Fruit fly (Drosophila melanogaster): ENCODE measurements around the gene Dad.

Dad gene

dm6 chr3R:17053415-17054177 is at the start of gene Dad (continued):
- TF ChIP-seq CG7987 (GFP tag; optimal IDR thresholded peaks at IDR 0.05) (peak; percentile 67), nerfin-2 (GFP tag; IDR thresholded peaks at IDR 0.05; ENCODE audit: partially characterized antibody) (no peak), CG15514 (GFP tag; optimal IDR thresholded peaks at IDR 0.05) (peak; percentile 24), CG9932 (GFP tag; IDR thresholded peaks at IDR 0.05) (no peak), CG14710 (tag; optimal IDR thresholded peaks at IDR 0.05) (no peak), Doc2 (GFP tag; IDR thresholded peaks at IDR 0.05) (no peak), CG31365 (tag; optimal IDR thresholded peaks at IDR 0.05) (peak; percentile 36), hbn (GFP tag; IDR thresholded peaks at IDR 0.05; ENCODE audit: partially characterized antibody) (peak; percentile 16; the same call in 1 of the 2 replicates), nmo (GFP tag; optimal IDR thresholded peaks at IDR 0.05) (no peak), CG7963 (GFP tag; IDR thresholded peaks at IDR 0.05; ENCODE audit: partially characterized antibody) (no peak), oc (tag; optimal IDR thresholded peaks at IDR 0.05) (no peak), phol (tag; optimal IDR thresholded peaks at IDR 0.05) (no peak), CG30403 (GFP tag; optimal IDR thresholded peaks at IDR 0.05) (no peak), Asciz (GFP tag; optimal IDR thresholded peaks at IDR 0.05) (no peak), ci (GFP tag; IDR thresholded peaks at IDR 0.05) (peak; percentile 46; the same call in 1 of the 3 replicates), CG43689 (GFP tag; IDR thresholded peaks at IDR 0.05) (no peak), Oaz (GFP tag; IDR thresholded peaks at IDR 0.05) (no peak), CG4617 (GFP tag; optimal IDR thresholded peaks at IDR 0.05; ENCODE audit: borderline replicate concordance) (no peak), pros (GFP tag; optimal IDR thresholded peaks at IDR 0.05) (peak; percentile 58), Jarid2 (GFP tag; optimal IDR thresholded peaks at IDR 0.05) (peak; percentile 94), CG12104 (GFP tag; optimal IDR thresholded peaks at IDR 0.05) (no peak), Mes4 (GFP tag; optimal IDR thresholded peaks at IDR 0.05) (no peak), CrebB (tag; optimal IDR thresholded peaks at IDR 0.05) (no peak), Adf1 (GFP tag; IDR thresholded peaks at IDR 0.05) (peak; percentile 9; the same call in 1 of the 2 replicates), pita (GFP tag; optimal IDR thresholded peaks at IDR 0.05) (no peak), amos (GFP tag; IDR thresholded peaks at IDR 0.05; ENCODE audit: partially characterized antibody) (peak; percentile 15; the same call in 1 of the 2 replicates), kni (GFP tag; optimal IDR thresholded peaks at IDR 0.05) (peak; percentile 41), Fer1 (GFP tag; optimal IDR thresholded peaks at IDR 0.05) (peak; percentile 29), CG8290 (GFP tag; optimal IDR thresholded peaks at IDR 0.05) (no peak), CG8290 (tag; optimal IDR thresholded peaks at IDR 0.05) (peak in 1 of 2 experiments; percentile 80), dmrt99B (tag; optimal IDR thresholded peaks at IDR 0.05) (peak; percentile 19), CG15011 (GFP tag; optimal IDR thresholded peaks at IDR 0.05) (no peak), CG17359 (tag; optimal IDR thresholded peaks at IDR 0.05) (peak; percentile 20), chinmo (GFP tag; IDR thresholded peaks at IDR 0.05; ENCODE audit: partially characterized antibody) (0 out of 4 replicates have a peak, but pooled peaks have one; percentile 25), CG12219 (GFP tag; optimal IDR thresholded peaks at IDR 0.05) (peak; percentile 11), CG33213 (GFP tag; optimal IDR thresholded peaks at IDR 0.05) (no peak), CG6175 (GFP tag; IDR thresholded peaks at IDR 0.05) (no peak), sob (GFP tag; IDR thresholded peaks at IDR 0.05) (no peak), CG10462 (GFP tag; optimal IDR thresholded peaks at IDR 0.05) (no peak), CG13775 (GFP tag; optimal IDR thresholded peaks at IDR 0.05) (peak; percentile 22), CG17802 (tag; optimal IDR thresholded peaks at IDR 0.05) (no peak), stc (GFP tag; IDR thresholded peaks at IDR 0.05) (no peak), zen (tag; optimal IDR thresholded peaks at IDR 0.05) (no peak), Lpt (GFP tag; optimal IDR thresholded peaks at IDR 0.05) (no peak), ranshi (GFP tag; IDR thresholded peaks at IDR 0.05) (no peak; the same call in 1 of the 2 replicates), CG30431 (GFP tag; optimal IDR thresholded peaks at IDR 0.05) (no peak), lov (optimal IDR thresholded peaks at IDR 0.05) (no peak), lov (GFP tag; IDR thresholded peaks at IDR 0.05) (no peak), tup (GFP tag; optimal IDR thresholded peaks at IDR 0.05) (no peak)

All from whole organism, embryonic.